Fruit fly (Drosophila melanogaster) whole organism, adult: ENCODE data around the gene ClpX.

Source experiments
- Clk ChIP-seq: fragments of 200-800 bp; sonication (Bioruptor generic); optimal IDR thresholded peaks from 2 replicates; lab custom pipeline; 2017; ENCODE audit warnings: missing biosample characterization, missing genetic modification characterization
- Crg-1 ChIP-seq: fragments of 200-800 bp; sonication (Bioruptor generic); optimal IDR thresholded peaks from 2 replicates; lab custom pipeline; 2016; ENCODE audit warnings: missing biosample characterization, missing genetic modification characterization
- bab1 ChIP-seq: fragments of 200-800 bp; sonication (Bioruptor generic); optimal IDR thresholded peaks from 3 replicates; lab custom pipeline; 2019; ENCODE audit warnings: missing biosample characterization, mild to moderate bottlenecking, missing genetic modification characterization, moderate library complexity
- tj ChIP-seq: fragments of 200-800 bp; sonication (Bioruptor generic); optimal IDR thresholded peaks from 3 replicates; lab custom pipeline; 2017; ENCODE audit warnings: missing biosample characterization, mild to moderate bottlenecking, missing genetic modification characterization, moderate library complexity
- toe ChIP-seq: fragments of 200-800 bp; sonication (Bioruptor generic); optimal IDR thresholded peaks from 2 replicates; lab custom pipeline; 2016; ENCODE audit warnings: missing biosample characterization, missing genetic modification characterization

- TF ChIP-seq tj (GFP tag; lab: Kevin White, UChicago) (no peak), toe (no peak), Clk (GFP tag; lab: Kevin White, UChicago) (no peak), bab1 (GFP tag; lab: Kevin White, UChicago) (no peak), Crg-1 (no peak)
These were observed 7.0 kb upstream of the ClpX start for dm6 chr3R:19910302-19911029.
